Worm (Caenorhabditis elegans) whole organism, young adult: ENCODE results near the gene R10E4.9.
A peak's percentile ranks its signal among the peaks of the same experiment; 100 is the strongest.

Experiments
- Y67H2A.10 ChIP-seq: fragments of 200-800 bp; sonication (Bioruptor generic); conservative IDR thresholded peaks from 2 replicates; pipeline ENCODE4 v1.3.6; 2022; ENCODE audit warnings: missing genetic modification reagents, missing genetic modification characterization, missing compliant biosample characterization
- bed-1 ChIP-seq: fragments of 200-800 bp; sonication (Bioruptor generic); IDR thresholded peaks from 2 replicates; pipeline ENCODE4 v1.3.6; 2022; ENCODE audit warnings: missing genetic modification reagents, missing genetic modification characterization, missing compliant biosample characterization
- hmg-20 ChIP-seq: fragments of 200-800 bp; sonication (Bioruptor generic); IDR thresholded peaks from 2 replicates; pipeline ENCODE4 v1.3.6; 2022; ENCODE audit warnings: missing genetic modification reagents, missing genetic modification characterization, missing compliant biosample characterization
- lsl-1 ChIP-seq: fragments of 200-800 bp; sonication (Bioruptor generic); optimal IDR thresholded peaks from 2 replicates; lab custom pipeline; 2018; ENCODE audit warnings: mild to moderate bottlenecking, missing genetic modification characterization, moderate library complexity, missing compliant biosample characterization
- lsy-27 ChIP-seq: sonication (generic microtip); optimal IDR thresholded peaks from 2 replicates; lab custom pipeline; 2017; ENCODE audit warnings: missing genetic modification characterization, mild to moderate bottlenecking, missing compliant biosample characterization, antibody characterized with exemption, missing genotype, borderline replicate concordance; ENCODE audit not compliant: insufficient read depth
- mcd-1 ChIP-seq: fragments of 200-800 bp; sonication (Bioruptor generic); IDR thresholded peaks from 2 replicates; pipeline ENCODE4 v1.3.6; 2022; ENCODE audit warnings: missing genetic modification reagents, missing genetic modification characterization, missing compliant biosample characterization
- nfyb-1 ChIP-seq: fragments of 200-800 bp; sonication (Bioruptor generic); IDR thresholded peaks from 2 replicates; pipeline ENCODE4 v1.3.6; 2022; ENCODE audit warnings: missing genetic modification reagents, missing genetic modification characterization, missing compliant biosample characterization
- nhr-90 ChIP-seq: sonication (generic microtip); optimal IDR thresholded peaks from 2 replicates; lab custom pipeline; 2016; ENCODE audit warnings: missing genotype, mild to moderate bottlenecking, missing genetic modification characterization, missing compliant biosample characterization
- repo-1 ChIP-seq: sonication (generic microtip); optimal IDR thresholded peaks from 2 replicates; lab custom pipeline; 2017; ENCODE audit warnings: mild to moderate bottlenecking, missing genetic modification characterization, missing compliant biosample characterization
- sea-2 ChIP-seq: fragments of 200-800 bp; sonication (Bioruptor generic); IDR thresholded peaks from 2 replicates; pipeline ENCODE4 v1.3.6; 2022; ENCODE audit warnings: missing genetic modification characterization, missing compliant biosample characterization
- unc-130 ChIP-seq: sonication (generic microtip); optimal IDR thresholded peaks from 2 replicates; lab custom pipeline; 2016; ENCODE audit warnings: missing genetic modification reagents, missing genetic modification characterization, missing compliant biosample characterization

- TF ChIP-seq lsy-27 (tag; lab: Kevin White, UChicago) (no peak), repo-1 (no peak), nhr-90 (tag; lab: Kevin White, UChicago) (no peak), bed-1 (no peak), mcd-1 (GFP tag; lab: Robert Waterston, UW) (no peak), sea-2 (GFP tag; lab: Robert Waterston, UW) (no peak), nfyb-1 (GFP tag; lab: Robert Waterston, UW) (peak; percentile 67), hmg-20 (no peak), lsl-1 (GFP tag; lab: Kevin White, UChicago) (no peak), Y67H2A.10 (GFP tag; lab: Robert Waterston, UW) (no peak), unc-130 (GFP tag; lab: Kevin White, UChicago) (no peak)
Observed at ce11 chrIII:4275704-4276103, 26.5 kb downstream of the R10E4.9 start.
